Fruit fly (Drosophila melanogaster) whole organism, adult: ENCODE measurements around the gene Spt20.
A peak's percentile ranks its signal among the peaks of the same experiment; 100 is the strongest.

Source experiments
- CG11617 ChIP-seq: fragments of 200-800 bp; sonication (Bioruptor generic); optimal IDR thresholded peaks from 2 replicates; lab custom pipeline; 2017; ENCODE audit warnings: mild to moderate bottlenecking, missing biosample characterization, missing genetic modification reagents, missing genetic modification characterization
- CG1620 ChIP-seq: fragments of 200-800 bp; sonication (Bioruptor generic); optimal IDR thresholded peaks from 2 replicates; lab custom pipeline; 2016; ENCODE audit warnings: missing biosample characterization, missing genetic modification characterization
- CG7045 ChIP-seq: fragments of 200-800 bp; sonication (Bioruptor generic); optimal IDR thresholded peaks from 2 replicates; lab custom pipeline; 2017; ENCODE audit warnings: missing biosample characterization, mild to moderate bottlenecking, missing genetic modification characterization
- Clk ChIP-seq: fragments of 200-800 bp; sonication (Bioruptor generic); optimal IDR thresholded peaks from 2 replicates; lab custom pipeline; 2017; ENCODE audit warnings: missing biosample characterization, missing genetic modification characterization
- Mnt ChIP-seq: fragments of 200-800 bp; sonication (Bioruptor generic); optimal IDR thresholded peaks from 2 replicates; lab custom pipeline; 2016; ENCODE audit warnings: missing biosample characterization, mild to moderate bottlenecking, missing genetic modification characterization
- pad ChIP-seq: fragments of 200-800 bp; sonication (Bioruptor generic); optimal IDR thresholded peaks from 3 replicates; lab custom pipeline; 2017; ENCODE audit warnings: missing biosample characterization, missing genetic modification characterization, mild to moderate bottlenecking, moderate library complexity, missing genetic modification reagents
- tj ChIP-seq: fragments of 200-800 bp; sonication (Bioruptor generic); optimal IDR thresholded peaks from 3 replicates; lab custom pipeline; 2017; ENCODE audit warnings: missing biosample characterization, mild to moderate bottlenecking, missing genetic modification characterization, moderate library complexity

- TF ChIP-seq tj (GFP tag; lab: Kevin White, UChicago): peak; percentile 73
- TF ChIP-seq CG1620 (GFP tag; lab: Kevin White, UChicago): peak; percentile 52
- peak; percentile 59 for TF ChIP-seq pad (GFP tag; lab: Kevin White, UChicago)
- peak; percentile 88 for TF ChIP-seq CG11617 (GFP tag; lab: Kevin White, UChicago)
- TF ChIP-seq Clk (GFP tag; lab: Kevin White, UChicago): peak; percentile 75
- peak; percentile 50 for TF ChIP-seq Mnt (GFP tag; lab: Kevin White, UChicago)
- peak; percentile 93 for TF ChIP-seq CG7045 (GFP tag; lab: Kevin White, UChicago)
Observed at dm6 chr3L:13476566-13477452, 25.7 kb upstream of the Spt20 start.
